Worm (Caenorhabditis elegans): ENCODE results near the gene aptf-4.

DNA sequence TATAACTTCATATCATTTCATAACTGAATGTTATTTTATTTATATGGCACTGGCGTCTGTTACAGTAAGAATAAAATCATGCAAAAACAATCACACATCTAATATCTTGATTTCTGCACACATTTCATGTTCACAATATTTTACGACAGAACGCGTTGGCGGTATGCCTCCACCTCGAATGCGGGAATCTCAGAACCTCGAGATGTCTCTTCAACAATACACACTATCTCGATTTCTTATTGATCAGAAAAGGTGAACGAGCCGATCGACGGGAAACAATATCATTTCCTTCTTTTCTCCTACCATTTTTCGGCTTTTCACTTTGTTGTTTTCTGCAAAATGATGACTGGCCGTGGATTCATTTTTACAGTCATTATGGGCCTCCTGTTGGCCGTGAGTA lies 16.9 kb downstream of the aptf-4 start, which contains the start of gene F28C6.10:
- TF ChIP-seq him-1 (tag; optimal IDR thresholded peaks at IDR 0.05) (no peak), dao-5 (tag; optimal IDR thresholded peaks at IDR 0.05) (no peak)
